Comparison of ENCODE assay signal across 7 fruit fly cellular contexts in the genomic region with DNA sequence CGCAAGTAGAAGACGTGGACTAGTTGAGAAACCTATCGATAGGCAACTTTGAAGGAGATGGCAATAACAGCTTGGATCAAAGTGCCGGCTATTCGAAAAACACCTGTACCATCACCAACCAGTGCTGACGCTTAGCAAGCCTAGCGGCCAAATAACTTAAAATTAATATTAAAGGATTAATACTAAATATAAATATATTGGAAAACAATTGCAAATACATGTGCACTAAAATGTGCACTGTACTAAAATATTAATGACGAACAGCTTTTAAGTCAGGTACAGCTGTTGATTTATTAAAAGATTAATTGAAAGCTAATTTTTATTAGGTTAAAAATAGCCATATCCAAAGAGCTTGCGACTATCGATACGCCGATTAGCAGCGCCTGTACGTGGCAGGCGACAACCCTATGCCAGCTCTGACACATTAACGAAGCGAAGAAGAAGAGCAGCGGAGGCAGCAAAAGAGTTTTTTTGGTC.
TF ChIP-seq lines count a peak whose summit lies in the region.

CG9302 (minus strand) TSS at position 51 of the 477 bp plus-strand sequence.
beta'COP (plus strand) TSS at position 415 of the 477 bp plus-strand sequence.

- TF ChIP-seq CTCF in whole organism, embryonic (GFP tag; optimal IDR thresholded peaks at IDR 0.05; lab: Kevin White, UChicago) = no peak

TF ChIP-seq in Kc167, 6 proteins besides CTCF, POLR2A, EP300 and RAD21:
- TF ChIP-seq Sin3A (optimal IDR thresholded peaks at IDR 0.05; lab: Kevin White, UChicago) (peak; percentile 51), ttk (optimal IDR thresholded peaks at IDR 0.05; lab: Kevin White, UChicago) (no peak)

TF ChIP-seq in whole organism, 6 proteins besides CTCF, POLR2A, EP300 and RAD21:
- TF ChIP-seq psq (optimal IDR thresholded peaks at IDR 0.05; lab: Kevin White, UChicago) = no peak
- peak; percentile 83 for TF ChIP-seq pan (optimal IDR thresholded peaks at IDR 0.05; lab: Kevin White, UChicago)

TF ChIP-seq in whole organism, adult, 20 proteins besides CTCF, POLR2A, EP300 and RAD21 (continues in another document):
- TF ChIP-seq CG7101 (tag; optimal IDR thresholded peaks at IDR 0.05; lab: Kevin White, UChicago) (peak; percentile 78), cic (GFP tag; optimal IDR thresholded peaks at IDR 0.05; lab: Kevin White, UChicago) (peak; percentile 35), kay (GFP tag; lab: Kevin White, UChicago; ENCODE audit: borderline replicate concordance) (no peak), CG33017 (tag; optimal IDR thresholded peaks at IDR 0.05; lab: Kevin White, UChicago) (peak; percentile 70), tj (GFP tag; optimal IDR thresholded peaks at IDR 0.05; lab: Kevin White, UChicago) (peak; percentile 64), Crg-1 (GFP tag; optimal IDR thresholded peaks at IDR 0.05; lab: Kevin White, UChicago) (peak; percentile 49), Hr96 (GFP tag; optimal IDR thresholded peaks at IDR 0.05; lab: Kevin White, UChicago) (no peak), bab1 (GFP tag; optimal IDR thresholded peaks at IDR 0.05; lab: Kevin White, UChicago) (peak; percentile 83), Mnt (GFP tag; optimal IDR thresholded peaks at IDR 0.05; lab: Kevin White, UChicago) (peak; percentile 69), pad (GFP tag; optimal IDR thresholded peaks at IDR 0.05; lab: Kevin White, UChicago) (peak; percentile 70), toe (GFP tag; optimal IDR thresholded peaks at IDR 0.05; lab: Kevin White, UChicago) (no peak), cnc (optimal IDR thresholded peaks at IDR 0.05; lab: Kevin White, UChicago) (no peak), CG12768 (GFP tag; optimal IDR thresholded peaks at IDR 0.05; lab: Kevin White, UChicago) (peak; percentile 80), ovo (GFP tag; optimal IDR thresholded peaks at IDR 0.05; lab: Kevin White, UChicago) (peak; percentile 74), CG7045 (GFP tag; optimal IDR thresholded peaks at IDR 0.05; lab: Kevin White, UChicago) (peak; percentile 72), CG11617 (GFP tag; optimal IDR thresholded peaks at IDR 0.05; lab: Kevin White, UChicago) (peak; percentile 89)

TF ChIP-seq in whole organism, embryonic, 481 proteins besides CTCF, POLR2A, EP300 and RAD21 (continues in another document):
- TF ChIP-seq CG12104 (GFP tag; optimal IDR thresholded peaks at IDR 0.05; lab: Kevin White, UChicago) = peak; percentile 64
- TF ChIP-seq CG6765 (GFP tag; optimal IDR thresholded peaks at IDR 0.05; lab: Kevin White, UChicago) = no peak
- TF ChIP-seq bigmax (GFP tag; optimal IDR thresholded peaks at IDR 0.05; lab: Kevin White, UChicago) = peak; percentile 31
- peak; percentile 14 for TF ChIP-seq Lhr (GFP tag; optimal IDR thresholded peaks at IDR 0.05; lab: Kevin White, UChicago)
- TF ChIP-seq CG4617 (GFP tag; optimal IDR thresholded peaks at IDR 0.05; lab: Kevin White, UChicago; ENCODE audit: borderline replicate concordance) = peak; percentile 50
- TF ChIP-seq CG1529 (GFP tag; optimal IDR thresholded peaks at IDR 0.05; lab: Kevin White, UChicago) = no peak
- peak; percentile 75 for TF ChIP-seq kay (GFP tag; optimal IDR thresholded peaks at IDR 0.05; lab: Kevin White, UChicago)
- peak; percentile 50; the same call in 1 of the 2 replicates for TF ChIP-seq CG11085 (GFP tag; IDR thresholded peaks at IDR 0.05; lab: Robert Waterston, UW)
- no peak for TF ChIP-seq ATbp (GFP tag; optimal IDR thresholded peaks at IDR 0.05; lab: Kevin White, UChicago)
- TF ChIP-seq CG32767 (GFP tag; IDR thresholded peaks at IDR 0.05; lab: Robert Waterston, UW) = 0 out of 2 replicates have a peak, but pooled peaks have one; percentile 39
- peak; percentile 78 for TF ChIP-seq CG9727 (GFP tag; optimal IDR thresholded peaks at IDR 0.05; lab: Kevin White, UChicago)
- TF ChIP-seq CG4854 (GFP tag; optimal IDR thresholded peaks at IDR 0.05; lab: Kevin White, UChicago) = peak; percentile 31
- peak; percentile 58 for TF ChIP-seq Ssrp (tag; optimal IDR thresholded peaks at IDR 0.05; lab: Kevin White, UChicago)
- no peak for TF ChIP-seq bowl (GFP tag; IDR thresholded peaks at IDR 0.05; lab: Robert Waterston, UW)
- TF ChIP-seq CG15479 (GFP tag; optimal IDR thresholded peaks at IDR 0.05; lab: Kevin White, UChicago) = no peak
- TF ChIP-seq gsb-n (tag; optimal IDR thresholded peaks at IDR 0.05; lab: Kevin White, UChicago) = no peak

TF ChIP-seq in whole organism, prepupa, 60 proteins besides CTCF, POLR2A, EP300 and RAD21 (continues in another document):
- TF ChIP-seq CG10669 (GFP tag; optimal IDR thresholded peaks at IDR 0.05; lab: Kevin White, UChicago) (no peak), fd59A (GFP tag; optimal IDR thresholded peaks at IDR 0.05; lab: Kevin White, UChicago) (peak; percentile 16), CG6854 (GFP tag; optimal IDR thresholded peaks at IDR 0.05; lab: Kevin White, UChicago) (no peak), net (GFP tag; optimal IDR thresholded peaks at IDR 0.05; lab: Kevin White, UChicago) (no peak), Sox102F (GFP tag; optimal IDR thresholded peaks at IDR 0.05; lab: Kevin White, UChicago) (no peak), Eip75B (GFP tag; optimal IDR thresholded peaks at IDR 0.05; lab: Kevin White, UChicago) (no peak), CG10631 (GFP tag; optimal IDR thresholded peaks at IDR 0.05; lab: Kevin White, UChicago) (peak; percentile 79), achi (GFP tag; optimal IDR thresholded peaks at IDR 0.05; lab: Kevin White, UChicago) (peak; percentile 80), Met (GFP tag; optimal IDR thresholded peaks at IDR 0.05; lab: Kevin White, UChicago) (no peak), lz (GFP tag; optimal IDR thresholded peaks at IDR 0.05; lab: Kevin White, UChicago) (peak; percentile 71), CG3032 (tag; optimal IDR thresholded peaks at IDR 0.05; lab: Kevin White, UChicago) (peak; percentile 78), CG16779 (tag; optimal IDR thresholded peaks at IDR 0.05; lab: Kevin White, UChicago) (no peak), Ets96B (tag; optimal IDR thresholded peaks at IDR 0.05; lab: Kevin White, UChicago) (peak; percentile 60), esn (GFP tag; optimal IDR thresholded peaks at IDR 0.05; lab: Kevin White, UChicago) (peak; percentile 67), acj6 (GFP tag; optimal IDR thresholded peaks at IDR 0.05; lab: Kevin White, UChicago) (peak; percentile 72), Gug (GFP tag; IDR thresholded peaks at IDR 0.05; lab: Robert Waterston, UW) (peak; percentile 47), Blimp-1 (GFP tag; optimal IDR thresholded peaks at IDR 0.05; lab: Kevin White, UChicago) (no peak)

TF ChIP-seq in whole organism, pupa, 21 proteins besides CTCF, POLR2A, EP300 and RAD21 (continues in another document):
- TF ChIP-seq rn (GFP tag; IDR thresholded peaks at IDR 0.05; lab: Robert Waterston, UW) (no peak), CG10348 (GFP tag; IDR thresholded peaks at IDR 0.05; lab: Robert Waterston, UW) (0 out of 2 replicates have a peak, but pooled peaks have one; percentile 22), gl (tag; optimal IDR thresholded peaks at IDR 0.05; lab: Kevin White, UChicago) (no peak), Snoo (tag; optimal IDR thresholded peaks at IDR 0.05; lab: Kevin White, UChicago) (peak; percentile 57), Pif1A (GFP tag; optimal IDR thresholded peaks at IDR 0.05; lab: Kevin White, UChicago) (no peak), CG17806 (tag; optimal IDR thresholded peaks at IDR 0.05; lab: Kevin White, UChicago) (peak; percentile 38), CG15710 (tag; optimal IDR thresholded peaks at IDR 0.05; lab: Kevin White, UChicago) (peak; percentile 86), fd96Ca (GFP tag; IDR thresholded peaks at IDR 0.05; lab: Robert Waterston, UW) (0 out of 3 replicates have a peak, but pooled peaks have one; percentile 43), CG12605 (GFP tag; IDR thresholded peaks at IDR 0.05; lab: Robert Waterston, UW) (no peak), CG8159 (tag; optimal IDR thresholded peaks at IDR 0.05; lab: Kevin White, UChicago) (no peak), CG8301 (tag; optimal IDR thresholded peaks at IDR 0.05; lab: Kevin White, UChicago) (no peak), CG13204 (GFP tag; optimal IDR thresholded peaks at IDR 0.05; lab: Kevin White, UChicago) (no peak), Ets98B (GFP tag; IDR thresholded peaks at IDR 0.05; lab: Robert Waterston, UW) (peak; percentile 34; the same call in 1 of the 2 replicates), CG34367 (tag; optimal IDR thresholded peaks at IDR 0.05; lab: Kevin White, UChicago) (no peak), Pif1B (GFP tag; optimal IDR thresholded peaks at IDR 0.05; lab: Kevin White, UChicago) (no peak), CG14655 (GFP tag; optimal IDR thresholded peaks at IDR 0.05; lab: Kevin White, UChicago) (no peak), CG32121 (GFP tag; IDR thresholded peaks at IDR 0.05; lab: Robert Waterston, UW) (peak; percentile 36; the same call in 1 of the 2 replicates), CG4496 (GFP tag; IDR thresholded peaks at IDR 0.05; lab: Robert Waterston, UW) (no peak)

TF ChIP-seq in whole organism, wandering third instar larva, 38 proteins besides CTCF, POLR2A, EP300 and RAD21 (continues in another document):
- TF ChIP-seq foxo (GFP tag; optimal IDR thresholded peaks at IDR 0.05; lab: Kevin White, UChicago) (peak in 1 of 2 experiments; percentile 80), Vsx2 (GFP tag; optimal IDR thresholded peaks at IDR 0.05; lab: Kevin White, UChicago; ENCODE audit: partially characterized antibody) (no peak), jim (GFP tag; optimal IDR thresholded peaks at IDR 0.05; lab: Kevin White, UChicago) (no peak), ey (GFP tag; optimal IDR thresholded peaks at IDR 0.05; lab: Kevin White, UChicago) (peak; percentile 35), N (GFP tag; optimal IDR thresholded peaks at IDR 0.05; lab: Kevin White, UChicago) (no peak), CrebA (GFP tag; optimal IDR thresholded peaks at IDR 0.05; lab: Kevin White, UChicago; ENCODE audit: borderline replicate concordance) (no peak), h (GFP tag; optimal IDR thresholded peaks at IDR 0.05; lab: Kevin White, UChicago) (no peak), Dif (GFP tag; optimal IDR thresholded peaks at IDR 0.05; lab: Kevin White, UChicago; ENCODE audit: partially characterized antibody) (no peak), Rel (GFP tag; optimal IDR thresholded peaks at IDR 0.05; lab: Kevin White, UChicago) (no peak), Rel (tag; optimal IDR thresholded peaks at IDR 0.05; lab: Kevin White, UChicago) (peak; percentile 25), Mio (GFP tag; optimal IDR thresholded peaks at IDR 0.05; lab: Kevin White, UChicago) (no peak), OdsH (GFP tag; optimal IDR thresholded peaks at IDR 0.05; lab: Kevin White, UChicago) (peak; percentile 63), CG9705 (GFP tag; optimal IDR thresholded peaks at IDR 0.05; lab: Kevin White, UChicago) (peak; percentile 66), psq (GFP tag; optimal IDR thresholded peaks at IDR 0.05; lab: Kevin White, UChicago) (peak; percentile 61), CG32264 (GFP tag; optimal IDR thresholded peaks at IDR 0.05; lab: Kevin White, UChicago) (no peak), sv (GFP tag; optimal IDR thresholded peaks at IDR 0.05; lab: Kevin White, UChicago) (peak; percentile 53), dmrt93B (GFP tag; optimal IDR thresholded peaks at IDR 0.05; lab: Kevin White, UChicago) (no peak), GATAd (GFP tag; optimal IDR thresholded peaks at IDR 0.05; lab: Kevin White, UChicago) (peak; percentile 12), Sp1 (GFP tag; optimal IDR thresholded peaks at IDR 0.05; lab: Kevin White, UChicago) (peak; percentile 77), Myc (optimal IDR thresholded peaks at IDR 0.05; lab: Kevin White, UChicago) (peak; percentile 97)
